Worm (Caenorhabditis elegans) whole organism, L3 larva: ENCODE measurements around the gene cest-9.2.

Source experiments
- R02D3.7 ChIP-seq: fragments of 150-350 bp; optimal IDR thresholded peaks from 2 replicates; lab custom pipeline; 2014; ENCODE audit warnings: missing biosample characterization, missing genetic modification characterization
- ZK546.5 ChIP-seq: sonication (generic microtip); optimal IDR thresholded peaks from 2 replicates; lab custom pipeline; 2017; ENCODE audit warnings: missing biosample characterization, missing genetic modification characterization
- ama-1 ChIP-seq: fragments of 150-350 bp; optimal IDR thresholded peaks from 2 replicates; lab custom pipeline; 2018
- ceh-16 ChIP-seq: sonication (generic microtip); optimal IDR thresholded peaks from 2 replicates; lab custom pipeline; 2017; ENCODE audit warnings: missing biosample characterization, missing genetic modification characterization
- ceh-28 ChIP-seq: fragments of 150-350 bp; optimal IDR thresholded peaks from 2 replicates; lab custom pipeline; 2014; ENCODE audit warnings: missing biosample characterization, missing genetic modification reagents, missing genetic modification characterization
- ceh-82 ChIP-seq: fragments of 150-350 bp; optimal IDR thresholded peaks from 2 replicates; lab custom pipeline; 2014; ENCODE audit warnings: missing biosample characterization, missing genetic modification characterization
- ceh-9 ChIP-seq: sonication (generic microtip); optimal IDR thresholded peaks from 2 replicates; lab custom pipeline; 2018; ENCODE audit warnings: missing biosample characterization, missing genetic modification characterization
- daf-12 ChIP-seq: fragments of 150-350 bp; optimal IDR thresholded peaks from 2 replicates; lab custom pipeline; 2014; ENCODE audit warnings: missing biosample characterization, missing genetic modification reagents, missing genetic modification characterization
- egl-27 ChIP-seq: sonication (generic microtip); optimal IDR thresholded peaks from 4 replicates; lab custom pipeline; 2017; ENCODE audit warnings: missing biosample characterization, missing genetic modification reagents, missing genetic modification characterization
- elt-1 ChIP-seq: fragments of 150-350 bp; optimal IDR thresholded peaks from 2 replicates; lab custom pipeline; 2014; ENCODE audit warnings: missing biosample characterization, missing genetic modification characterization
- elt-2 ChIP-seq: sonication (generic microtip); optimal IDR thresholded peaks from 2 replicates; lab custom pipeline; 2016; ENCODE audit warnings: missing genetic modification reagents, mild to moderate bottlenecking, missing genetic modification characterization, missing compliant biosample characterization
- eor-1 ChIP-seq, 2 experiments: fragments of 150-350 bp; optimal IDR thresholded peaks; 2 replicates each; lab custom pipeline; 2014 to 2018; ENCODE audit warnings: missing biosample characterization in 2 of 2, missing genetic modification characterization in 2 of 2
- fos-1 ChIP-seq: fragments of 150-350 bp; optimal IDR thresholded peaks from 2 replicates; lab custom pipeline; 2014; ENCODE audit warnings: missing biosample characterization, missing genetic modification characterization
- jun-1 ChIP-seq: fragments of 150-350 bp; optimal IDR thresholded peaks from 2 replicates; lab custom pipeline; 2014; ENCODE audit warnings: missing biosample characterization, missing genetic modification reagents, missing genetic modification characterization
- lin-15B ChIP-seq: fragments of 150-350 bp; optimal IDR thresholded peaks from 2 replicates; lab custom pipeline; 2014; ENCODE audit warnings: missing biosample characterization, missing genetic modification characterization
- lin-39 ChIP-seq: fragments of 150-350 bp; optimal IDR thresholded peaks from 2 replicates; lab custom pipeline; 2018; ENCODE audit warnings: missing biosample characterization, missing genetic modification reagents, missing genetic modification characterization
- lsy-12 ChIP-seq: sonication (generic microtip); optimal IDR thresholded peaks from 2 replicates; lab custom pipeline; 2016; ENCODE audit warnings: mild to moderate bottlenecking, missing genetic modification characterization, missing compliant biosample characterization
- mdl-1 ChIP-seq: fragments of 150-350 bp; optimal IDR thresholded peaks from 2 replicates; lab custom pipeline; 2014; ENCODE audit warnings: missing biosample characterization, missing genetic modification characterization
- mml-1 ChIP-seq: fragments of 150-350 bp; sonication (generic microtip); optimal IDR thresholded peaks from 3 replicates; lab custom pipeline; 2014; ENCODE audit warnings: missing biosample characterization, missing genetic modification characterization
- nhr-12 ChIP-seq: fragments of 150-350 bp; optimal IDR thresholded peaks from 2 replicates; lab custom pipeline; 2014; ENCODE audit warnings: missing biosample characterization, missing genetic modification characterization
- nhr-23 ChIP-seq: fragments of 150-350 bp; optimal IDR thresholded peaks from 2 replicates; lab custom pipeline; 2014; ENCODE audit warnings: missing biosample characterization, missing genetic modification reagents, missing genetic modification characterization
- nhr-237 ChIP-seq: fragments of 150-350 bp; optimal IDR thresholded peaks from 2 replicates; lab custom pipeline; 2014; ENCODE audit warnings: missing biosample characterization, missing genetic modification characterization
- nhr-25 ChIP-seq: sonication (generic microtip); optimal IDR thresholded peaks from 2 replicates; lab custom pipeline; 2017; ENCODE audit warnings: missing biosample characterization, missing genetic modification characterization
- nhr-43 ChIP-seq: sonication (generic microtip); optimal IDR thresholded peaks from 2 replicates; lab custom pipeline; 2016; ENCODE audit warnings: mild to moderate bottlenecking, missing genetic modification characterization, missing compliant biosample characterization; ENCODE audit not compliant: poor library complexity, severe bottlenecking
- pqm-1 ChIP-seq: fragments of 150-350 bp; optimal IDR thresholded peaks from 2 replicates; lab custom pipeline; 2017; ENCODE audit warnings: missing biosample characterization, missing genetic modification characterization, inconsistent platforms
- skn-1 ChIP-seq: fragments of 150-350 bp; optimal IDR thresholded peaks from 2 replicates; lab custom pipeline; 2014; ENCODE audit warnings: missing biosample characterization, missing genetic modification characterization
- snpc-4 ChIP-seq: fragments of 150-350 bp; optimal IDR thresholded peaks from 2 replicates; lab custom pipeline; 2014; ENCODE audit warnings: missing biosample characterization, missing genetic modification characterization
- unc-39 ChIP-seq: sonication (generic microtip); optimal IDR thresholded peaks from 4 replicates; lab custom pipeline; 2017; ENCODE audit warnings: missing biosample characterization, missing genetic modification characterization
- unc-62 ChIP-seq: fragments of 150-350 bp; sonication (generic microtip); optimal IDR thresholded peaks from 4 replicates; lab custom pipeline; 2014; ENCODE audit warnings: missing biosample characterization, missing genetic modification reagents, missing genetic modification characterization
- zag-1 ChIP-seq: fragments of 150-350 bp; optimal IDR thresholded peaks from 2 replicates; lab custom pipeline; 2014; ENCODE audit warnings: missing biosample characterization, missing genetic modification characterization
- ztf-4 ChIP-seq: fragments of 150-350 bp; optimal IDR thresholded peaks from 2 replicates; lab custom pipeline; 2014; ENCODE audit warnings: missing biosample characterization, missing genetic modification characterization

Gene cest-9.2

DNA sequence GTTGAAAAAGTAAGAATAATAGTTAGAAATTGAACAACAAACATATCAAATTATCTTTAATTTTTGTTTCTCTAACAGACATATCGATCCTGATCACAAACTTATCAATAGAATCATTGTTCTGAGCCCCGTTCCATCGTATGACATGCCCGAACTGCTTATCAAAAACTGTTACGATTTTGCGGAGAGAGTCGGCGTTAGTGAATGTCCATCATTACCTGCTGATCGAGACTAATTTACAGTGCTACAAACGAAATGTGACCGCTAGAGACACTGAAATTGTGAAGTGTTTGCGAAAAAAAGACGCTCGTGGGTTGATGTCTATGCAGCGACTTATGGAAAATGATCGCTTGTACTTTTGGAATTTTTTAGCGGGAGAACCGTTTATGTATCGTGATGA, 21.0 kb downstream of the cest-9.2 start:
- TF ChIP-seq unc-39 (tag; lab: Kevin White, UChicago) (no peak), elt-2 (tag; lab: Kevin White, UChicago) (peak; percentile 39)

DNA sequence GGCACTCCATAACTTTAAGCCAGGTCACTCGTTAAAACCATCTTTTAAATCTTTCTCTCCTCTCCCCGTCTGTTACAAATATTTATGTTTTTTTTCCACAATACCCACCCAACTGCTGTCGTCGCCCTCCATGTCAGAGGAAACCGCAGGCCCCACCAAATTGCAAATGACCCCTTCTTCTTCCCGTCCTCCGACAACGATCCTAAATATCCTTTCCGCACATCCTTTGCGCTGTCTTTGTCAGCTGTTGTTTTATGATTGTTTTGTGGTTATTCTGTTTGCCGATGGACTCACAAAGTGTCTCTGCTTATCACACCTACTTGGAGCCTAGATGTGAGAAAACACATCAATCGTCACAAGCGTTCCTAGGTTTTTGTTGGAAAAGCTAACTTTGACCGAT, 26.2 kb downstream of the cest-9.2 start:
- TF ChIP-seq nhr-237 (tag; lab: Kevin White, UChicago) (no peak), fos-1 (no peak), snpc-4 (tag; lab: Kevin White, UChicago) (no peak), ceh-16 (tag; lab: Kevin White, UChicago) (no peak), lin-15B (no peak), nhr-43 (tag; lab: Kevin White, UChicago) (no peak)
- TF ChIP-seq, all 47 proteins: peak for 0

DNA sequence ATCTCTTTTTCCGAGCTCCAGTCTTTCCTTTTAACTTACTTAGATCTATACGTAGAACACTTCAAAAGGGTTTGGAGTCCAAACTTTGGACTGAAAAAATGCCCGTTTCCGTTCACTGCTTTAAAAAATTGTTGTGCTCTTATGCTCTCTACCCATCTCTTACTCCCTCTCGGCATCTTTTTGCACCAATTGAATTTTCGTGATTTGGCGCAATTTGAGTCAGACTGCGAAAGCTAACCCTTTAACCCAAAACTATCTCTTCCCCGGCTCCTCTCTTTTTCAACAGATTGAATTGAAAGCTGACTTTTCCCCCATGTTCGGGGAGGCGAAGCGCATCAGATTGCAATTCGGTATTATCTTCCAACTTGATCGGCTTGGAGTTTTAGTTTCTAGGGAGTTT, 30.3 kb downstream of the cest-9.2 start:
- TF ChIP-seq daf-12 (tag; lab: Kevin White, UChicago) (no peak), elt-1 (no peak), snpc-4 (tag; lab: Kevin White, UChicago) (no peak)

DNA sequence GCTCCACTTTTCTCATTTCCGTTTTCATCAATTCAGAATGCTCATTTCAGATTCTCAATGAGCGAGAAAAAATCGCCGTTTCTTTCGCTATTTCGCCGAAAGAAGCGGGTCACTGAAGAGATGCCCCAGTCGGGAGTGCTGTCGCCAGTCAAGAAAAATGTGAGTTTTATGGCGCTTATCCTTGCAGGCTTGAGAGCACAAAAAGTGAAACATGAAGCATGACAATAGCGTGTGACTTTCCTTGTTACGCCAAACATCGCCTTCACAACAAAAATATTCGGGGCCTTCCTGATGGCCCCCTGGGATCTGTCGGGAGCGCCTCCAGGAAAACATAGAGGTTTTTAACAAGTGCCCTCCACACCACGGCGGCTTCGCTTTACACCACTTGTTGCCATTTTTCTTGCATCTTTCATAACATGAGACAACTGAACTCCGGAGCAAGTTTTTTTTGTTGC, 34.7 kb downstream of the cest-9.2 start, which contains the start of gene E01G6.2:
TSS of gene E01G6.2 (plus strand) at position 51 of the 455 bp plus-strand sequence.
- TF ChIP-seq lin-39 (tag; lab: Kevin White, UChicago): peak; percentile 57
- TF ChIP-seq skn-1: no peak
- no peak for TF ChIP-seq ceh-82

DNA sequence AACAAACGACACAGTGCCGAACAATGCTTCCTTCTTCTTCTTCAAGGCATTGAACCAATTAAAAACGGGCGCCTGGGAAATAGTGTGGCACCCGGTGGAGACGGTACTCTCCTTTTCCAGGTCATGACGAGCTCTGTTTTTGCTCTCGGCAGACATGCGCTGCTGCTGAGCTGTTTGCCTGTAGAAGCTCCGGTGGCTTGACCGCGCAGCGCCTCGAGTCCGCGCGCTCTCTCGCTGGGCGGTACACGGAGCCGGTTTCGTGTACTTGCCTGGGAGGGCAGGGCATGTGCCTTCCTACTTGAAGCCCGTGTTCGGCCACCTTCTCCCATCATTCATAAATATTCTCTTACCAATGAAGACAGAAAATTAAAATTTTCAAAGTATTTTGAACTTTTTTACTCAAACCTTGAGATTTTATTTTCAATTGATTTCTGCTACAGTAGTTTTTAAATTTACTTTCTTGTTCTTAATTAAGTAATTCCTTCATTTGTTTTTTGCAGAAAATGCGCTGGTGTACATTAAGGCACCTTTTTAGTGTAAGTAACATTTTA, 38.5 kb downstream of the cest-9.2 start, which contains the start of gene E01G6.1:
TSS of gene E01G6.1 (plus strand) at position 501 of the 551 bp plus-strand sequence.
- TF ChIP-seq eor-1 (tag; optimal IDR thresholded peaks at IDR 0.05; lab: Kevin White, UChicago): no peak
- no peak for TF ChIP-seq unc-62 (GFP tag; lab: Kevin White, UChicago)
- TF ChIP-seq elt-2 (tag; lab: Kevin White, UChicago): no peak
- no peak for TF ChIP-seq skn-1
- TF ChIP-seq nhr-23 (tag; lab: Kevin White, UChicago): no peak
- TF ChIP-seq ceh-28 (tag; lab: Kevin White, UChicago): no peak
- TF ChIP-seq ama-1 (lab: Kevin White, UChicago): no peak
- TF ChIP-seq mdl-1 (tag; lab: Kevin White, UChicago): no peak
- no peak for TF ChIP-seq ztf-4
- TF ChIP-seq elt-1: no peak
- no peak for TF ChIP-seq lin-39 (tag; lab: Kevin White, UChicago)
- TF ChIP-seq pqm-1: no peak
- no peak for TF ChIP-seq egl-27 (tag; lab: Kevin White, UChicago)
- TF ChIP-seq jun-1 (tag; lab: Kevin White, UChicago): no peak
- no peak for TF ChIP-seq ZK546.5 (tag; lab: Kevin White, UChicago)
- no peak for TF ChIP-seq nhr-12 (tag; lab: Kevin White, UChicago)

DNA sequence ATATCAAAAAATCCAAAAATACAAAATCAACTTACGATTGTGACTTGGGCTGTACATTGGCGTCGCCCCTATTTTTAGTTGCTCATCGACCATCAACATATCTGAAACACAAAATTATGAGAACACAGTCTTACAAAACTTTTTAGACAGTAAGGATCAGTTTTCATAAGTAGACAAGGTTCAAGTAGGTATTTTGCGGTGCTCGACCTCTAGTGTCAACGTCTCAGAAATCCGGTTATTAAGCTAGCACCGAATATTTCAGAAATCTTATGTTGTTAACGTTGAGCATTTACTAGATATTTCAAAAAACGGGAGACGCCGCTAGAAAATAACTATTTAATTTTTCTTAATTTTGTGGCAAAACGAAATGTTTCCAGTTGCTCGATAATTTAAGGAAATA, 48.9 kb downstream of the cest-9.2 start, which contains the start of gene otpl-8:
TSS of gene otpl-8 (minus strand) at position 101 of the 400 bp plus-strand sequence.
- TF ChIP-seq zag-1 (tag; lab: Kevin White, UChicago) (no peak), elt-2 (tag; lab: Kevin White, UChicago) (no peak)

DNA sequence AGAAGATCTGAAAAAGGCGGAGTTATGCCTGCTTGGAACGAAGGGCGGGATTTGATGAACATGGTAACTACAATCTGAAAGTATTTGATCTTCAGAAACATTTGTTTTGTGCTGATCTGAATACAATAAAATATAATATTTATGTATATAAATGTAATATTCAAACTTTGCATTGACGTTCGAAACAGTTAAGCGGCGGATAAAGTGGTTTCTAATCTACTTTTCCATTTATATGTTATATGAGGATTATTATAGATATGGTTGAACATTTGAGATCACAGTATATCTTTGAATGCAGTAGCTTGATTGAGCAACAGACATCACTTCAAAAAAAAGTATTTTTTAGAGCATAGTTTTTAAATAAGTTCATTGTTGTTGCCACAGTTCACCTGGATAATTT, 52.0 kb downstream of the cest-9.2 start, which contains the start of gene H19J13.2:
TSS of gene H19J13.2 (minus strand) at position 101 of the 400 bp plus-strand sequence.
- TF ChIP-seq ceh-9 (tag; lab: Kevin White, UChicago) (no peak), mml-1 (tag; lab: Kevin White, UChicago) (no peak)

DNA sequence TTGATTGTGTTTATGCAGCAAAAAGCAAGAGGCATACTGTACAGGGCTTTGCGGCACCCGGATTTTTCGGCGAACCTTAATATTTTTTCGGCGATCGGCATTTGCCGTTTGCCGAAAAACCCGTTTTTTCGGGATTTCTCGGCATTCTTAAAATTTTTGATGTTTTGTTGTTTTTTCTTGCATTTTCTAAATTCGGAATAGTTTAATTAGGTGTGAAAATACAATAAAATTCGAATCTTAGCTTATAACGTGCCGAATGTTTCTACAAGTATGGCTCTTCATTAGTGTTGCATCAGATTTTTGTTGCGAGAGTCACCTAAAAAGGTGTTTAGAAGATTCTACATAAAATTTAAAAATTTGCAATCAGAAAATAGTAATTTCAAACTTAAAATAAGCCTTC, 53.7 kb downstream of the cest-9.2 start, which contains the start of gene C04B4.6:
TSS of gene C04B4.6 (minus strand) at position 101 of the 400 bp plus-strand sequence.
- TF ChIP-seq ceh-9 (tag; lab: Kevin White, UChicago): no peak
- TF ChIP-seq snpc-4 (tag; lab: Kevin White, UChicago): no peak
- TF ChIP-seq lsy-12 (tag; lab: Kevin White, UChicago): no peak
- no peak for TF ChIP-seq R02D3.7 (tag; lab: Kevin White, UChicago)
- TF ChIP-seq nhr-25 (tag; lab: Kevin White, UChicago): no peak
- no peak for TF ChIP-seq unc-62 (GFP tag; lab: Kevin White, UChicago)
